Fruit fly (Drosophila melanogaster): Measurements from ENCODE around the gene mgr.

- TF ChIP-seq Snoo (tag; optimal IDR thresholded peaks at IDR 0.05) (no peak), CG13204 (GFP tag; optimal IDR thresholded peaks at IDR 0.05) (no peak), D1 (tag; optimal IDR thresholded peaks at IDR 0.05) (no peak), CG32121 (GFP tag; IDR thresholded peaks at IDR 0.05) (no peak), EcR (GFP tag; optimal IDR thresholded peaks at IDR 0.05) (no peak), CG8159 (tag; optimal IDR thresholded peaks at IDR 0.05) (no peak), rn (GFP tag; IDR thresholded peaks at IDR 0.05) (no peak), CG8301 (tag; optimal IDR thresholded peaks at IDR 0.05) (no peak)
Observed at dm6 chr3R:11407733-11408134, 1.9 kb downstream of the mgr start, which contains the start of gene mRpL40.

Data from whole organism, pupa.